Worm (Caenorhabditis elegans) whole organism, late embryonic: ENCODE measurements around the gene sago-1.

Experiments
- F13H6.1 ChIP-seq: sonication (generic microtip); optimal IDR thresholded peaks from 2 replicates; lab custom pipeline; 2016; ENCODE audit warnings: missing genetic modification characterization, missing compliant biosample characterization
- ceh-31 ChIP-seq: sonication (generic microtip); optimal IDR thresholded peaks from 2 replicates; lab custom pipeline; 2016; ENCODE audit warnings: missing genetic modification characterization, missing compliant biosample characterization
- ceh-34 ChIP-seq: sonication (generic microtip); optimal IDR thresholded peaks from 2 replicates; lab custom pipeline; 2016; ENCODE audit warnings: mild to moderate bottlenecking, missing genetic modification characterization, missing compliant biosample characterization
- dve-1 ChIP-seq: sonication (generic microtip); optimal IDR thresholded peaks from 2 replicates; lab custom pipeline; 2017; ENCODE audit warnings: antibody characterized with exemption, mild to moderate bottlenecking, missing genetic modification characterization, missing compliant biosample characterization
- hlh-6 ChIP-seq: sonication (generic microtip); optimal IDR thresholded peaks from 2 replicates; lab custom pipeline; 2016; ENCODE audit warnings: missing genotype, missing genetic modification characterization, missing compliant biosample characterization
- pqm-1 ChIP-seq: sonication (generic microtip); optimal IDR thresholded peaks from 2 replicates; lab custom pipeline; 2016; ENCODE audit warnings: missing genetic modification characterization, missing compliant biosample characterization
- unc-42 ChIP-seq: sonication (generic microtip); optimal IDR thresholded peaks from 2 replicates; lab custom pipeline; 2016; ENCODE audit warnings: missing genotype, missing genetic modification characterization, missing compliant biosample characterization

- no peak for TF ChIP-seq hlh-6 (tag; lab: Kevin White, UChicago)
- TF ChIP-seq F13H6.1 (tag; lab: Kevin White, UChicago), result no peak
- peak; percentile 62 for TF ChIP-seq unc-42
- TF ChIP-seq ceh-31 (tag; lab: Kevin White, UChicago), result no peak
- no peak for TF ChIP-seq dve-1
- no peak for TF ChIP-seq ceh-34 (tag; lab: Kevin White, UChicago)
- TF ChIP-seq pqm-1 (tag; lab: Kevin White, UChicago), result no peak
Observed at ce11 chrV:6268526-6268925, 35.0 kb upstream of the sago-1 start.
